Fruit fly (Drosophila melanogaster) whole organism, pupa: Measurements from ENCODE around the gene CG33286.
A peak's percentile ranks its signal among the peaks of the same experiment; 100 is the strongest.

Source experiments
- CG10348 ChIP-seq: fragments of 200-800 bp; sonication (Bioruptor generic); IDR thresholded peaks from 2 replicates; pipeline ENCODE4 v1.3.6; 2022; ENCODE audit warnings: missing biosample characterization, missing genetic modification characterization
- CG12605 ChIP-seq: fragments of 200-800 bp; sonication (Bioruptor generic); IDR thresholded peaks from 2 replicates; pipeline ENCODE4 v1.3.6; 2022; ENCODE audit warnings: missing biosample characterization, missing genetic modification characterization
- CG13204 ChIP-seq: fragments of 200-800 bp; sonication (Bioruptor generic); optimal IDR thresholded peaks from 2 replicates; lab custom pipeline; 2018; ENCODE audit warnings: missing biosample characterization, mild to moderate bottlenecking, missing genetic modification characterization, moderate library complexity
- CG14655 ChIP-seq: fragments of 200-800 bp; sonication (Bioruptor generic); optimal IDR thresholded peaks from 3 replicates; lab custom pipeline; 2017; ENCODE audit warnings: mild to moderate bottlenecking, missing biosample characterization, missing genetic modification reagents, missing genetic modification characterization
- CG15710 ChIP-seq: fragments of 200-800 bp; sonication (Bioruptor generic); optimal IDR thresholded peaks from 2 replicates; lab custom pipeline; 2018; ENCODE audit warnings: missing biosample characterization, mild to moderate bottlenecking, missing genetic modification characterization, moderate library complexity
- CG17806 ChIP-seq: fragments of 200-800 bp; sonication (Bioruptor generic); optimal IDR thresholded peaks from 2 replicates; lab custom pipeline; 2018; ENCODE audit warnings: missing biosample characterization, mild to moderate bottlenecking, missing genetic modification characterization, moderate library complexity
- CG32121 ChIP-seq: fragments of 200-800 bp; sonication (Bioruptor generic); IDR thresholded peaks from 2 replicates; pipeline ENCODE4 v1.3.6; 2022; ENCODE audit warnings: missing biosample characterization, missing genetic modification characterization
- CG34367 ChIP-seq: fragments of 200-800 bp; sonication (Bioruptor generic); optimal IDR thresholded peaks from 2 replicates; lab custom pipeline; 2018; ENCODE audit warnings: missing biosample characterization, mild to moderate bottlenecking, missing genetic modification characterization
- CG4496 ChIP-seq: fragments of 200-800 bp; sonication (Bioruptor generic); IDR thresholded peaks from 3 replicates; pipeline ENCODE4 v1.3.6; 2022; ENCODE audit warnings: missing biosample characterization, missing genetic modification characterization
- CG8159 ChIP-seq: fragments of 200-800 bp; sonication (Bioruptor generic); optimal IDR thresholded peaks from 3 replicates; lab custom pipeline; 2018; ENCODE audit warnings: missing biosample characterization, mild to moderate bottlenecking, missing genetic modification characterization, moderate library complexity
- CG8301 ChIP-seq: fragments of 200-800 bp; sonication (Bioruptor generic); optimal IDR thresholded peaks from 2 replicates; lab custom pipeline; 2018; ENCODE audit warnings: missing biosample characterization, mild to moderate bottlenecking, missing genetic modification characterization
- CG9948 ChIP-seq: fragments of 200-800 bp; sonication (Bioruptor generic); optimal IDR thresholded peaks from 2 replicates; lab custom pipeline; 2018; ENCODE audit warnings: missing biosample characterization, mild to moderate bottlenecking, missing genetic modification characterization, moderate library complexity
- D1 ChIP-seq: fragments of 200-800 bp; sonication (Bioruptor generic); optimal IDR thresholded peaks from 2 replicates; lab custom pipeline; 2018; ENCODE audit warnings: missing biosample characterization, mild to moderate bottlenecking, missing genetic modification characterization, moderate library complexity
- EcR ChIP-seq: fragments of 200-800 bp; sonication (Bioruptor generic); optimal IDR thresholded peaks from 3 replicates; lab custom pipeline; 2019; ENCODE audit warnings: missing biosample characterization, missing genetic modification characterization, mild to moderate bottlenecking, moderate library complexity, missing genetic modification reagents
- Ets98B ChIP-seq: fragments of 200-800 bp; sonication (Bioruptor generic); IDR thresholded peaks from 2 replicates; pipeline ENCODE4 v1.3.6; 2022; ENCODE audit warnings: missing biosample characterization, missing genetic modification characterization
- Pif1A ChIP-seq: fragments of 200-800 bp; sonication (Bioruptor generic); optimal IDR thresholded peaks from 3 replicates; lab custom pipeline; 2016; ENCODE audit warnings: missing biosample characterization, missing genetic modification characterization
- Pif1B ChIP-seq: fragments of 200-800 bp; sonication (Bioruptor generic); optimal IDR thresholded peaks from 3 replicates; lab custom pipeline; 2016; ENCODE audit warnings: missing biosample characterization, missing genetic modification characterization
- Snoo ChIP-seq: fragments of 200-800 bp; sonication (Bioruptor generic); optimal IDR thresholded peaks from 3 replicates; lab custom pipeline; 2017; ENCODE audit warnings: missing biosample characterization, mild to moderate bottlenecking, missing genetic modification characterization, inconsistent platforms
- fd96Ca ChIP-seq: fragments of 200-800 bp; sonication (Bioruptor generic); IDR thresholded peaks from 3 replicates; pipeline ENCODE4 v1.3.6; 2022; ENCODE audit warnings: missing biosample characterization, missing genetic modification characterization
- gl ChIP-seq: fragments of 200-800 bp; sonication (Bioruptor generic); optimal IDR thresholded peaks from 2 replicates; lab custom pipeline; 2018; ENCODE audit warnings: missing biosample characterization, mild to moderate bottlenecking, missing genetic modification characterization
- rn ChIP-seq: fragments of 200-800 bp; sonication (Bioruptor generic); IDR thresholded peaks from 2 replicates; pipeline ENCODE4 v1.3.6; 2022; ENCODE audit warnings: missing biosample characterization, missing genetic modification characterization

Gene CG33286

DNA sequence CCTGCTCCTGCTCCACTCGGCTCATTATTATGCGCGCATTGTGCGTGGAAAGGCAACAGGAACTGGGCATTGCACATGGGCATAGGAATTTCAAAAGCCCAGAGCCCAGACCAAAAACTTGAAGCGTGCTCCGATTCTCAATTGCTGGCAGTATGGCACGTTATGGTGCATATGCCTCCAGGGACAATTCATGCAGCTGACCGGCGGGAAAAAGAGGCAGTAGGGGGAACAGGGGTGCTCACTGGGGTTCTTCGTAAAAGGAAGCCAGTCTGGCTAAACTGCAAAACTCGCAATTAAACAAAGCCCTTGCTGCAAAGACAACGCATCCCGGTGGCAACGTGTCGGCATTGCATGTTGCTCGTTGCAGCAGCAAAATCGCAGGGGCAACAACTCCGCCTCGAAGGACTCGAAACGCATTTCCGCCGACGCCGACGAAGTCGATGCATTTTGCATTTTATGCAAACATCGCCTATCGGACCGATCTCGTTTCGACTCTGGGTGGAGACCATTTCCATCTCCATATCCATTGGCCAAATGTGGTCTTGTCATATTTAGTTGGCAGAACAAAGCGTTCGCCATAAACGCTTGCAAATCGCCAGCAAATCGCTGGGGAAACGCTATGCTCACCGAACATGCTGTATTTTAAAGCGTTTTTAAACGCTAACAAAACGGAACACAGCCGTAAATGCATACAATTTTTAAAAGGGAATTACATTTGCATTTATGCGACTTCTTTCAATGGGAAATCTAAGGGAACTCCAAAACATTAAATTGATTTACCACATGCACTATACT, 10.1 kb upstream of the CG33286 start:
- no peak for TF ChIP-seq CG9948
- TF ChIP-seq CG13204 = peak; percentile 38
- peak; percentile 34 for TF ChIP-seq EcR (GFP tag; lab: Kevin White, UChicago)

DNA sequence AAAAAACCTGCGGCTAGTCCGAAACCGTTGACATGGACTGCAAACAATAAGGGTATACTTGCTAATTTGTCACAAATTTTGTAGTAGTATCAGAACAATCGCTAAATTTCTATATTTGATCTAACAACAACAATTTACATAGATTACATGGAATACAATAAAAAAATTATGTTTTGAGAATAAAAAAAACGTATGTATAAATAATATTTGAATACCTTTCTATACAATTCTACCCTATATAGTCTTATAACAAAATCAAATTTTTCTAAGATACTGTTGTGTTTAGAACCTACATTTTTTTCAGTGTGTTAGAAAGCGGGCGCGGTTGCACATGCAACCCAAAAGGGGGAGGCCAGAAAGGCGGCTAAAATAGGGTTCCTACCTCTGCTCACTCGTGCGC, 8.8 kb upstream of the CG33286 start:
- no peak for TF ChIP-seq fd96Ca (GFP tag; lab: Robert Waterston, UW)
- no peak for TF ChIP-seq gl (tag; lab: Kevin White, UChicago)
- TF ChIP-seq CG4496 (GFP tag; lab: Robert Waterston, UW) = peak; percentile 42; the same call in 1 of the 3 replicates
- no peak for TF ChIP-seq CG12605
- TF ChIP-seq Snoo (tag; lab: Kevin White, UChicago) = no peak
- peak; percentile 76 for TF ChIP-seq CG14655 (GFP tag; lab: Kevin White, UChicago)
- peak; percentile 38 for TF ChIP-seq CG8159
- peak; percentile 53 for TF ChIP-seq CG9948
- no peak for TF ChIP-seq EcR (GFP tag; lab: Kevin White, UChicago)
- TF ChIP-seq Ets98B (GFP tag; lab: Robert Waterston, UW) = no peak
- TF ChIP-seq CG15710 (tag; lab: Kevin White, UChicago) = peak; percentile 9
- peak; percentile 41 for TF ChIP-seq Pif1A (GFP tag; lab: Kevin White, UChicago)
- TF ChIP-seq CG34367 (tag; lab: Kevin White, UChicago) = no peak
- TF ChIP-seq D1 (tag; lab: Kevin White, UChicago) = no peak
- peak; percentile 68 for TF ChIP-seq CG8301 (tag; lab: Kevin White, UChicago)
- peak; percentile 37 for TF ChIP-seq Pif1B (GFP tag; lab: Kevin White, UChicago)
- no peak for TF ChIP-seq CG32121 (GFP tag; lab: Robert Waterston, UW)
- no peak for TF ChIP-seq CG10348 (GFP tag; lab: Robert Waterston, UW)
- TF ChIP-seq CG17806 (tag; lab: Kevin White, UChicago) = peak; percentile 39
- TF ChIP-seq rn (GFP tag; lab: Robert Waterston, UW) = no peak
- TF ChIP-seq CG13204 = no peak

dm6 chr3L:20982544-20982943, 8.0 kb upstream of the CG33286 start:
- TF ChIP-seq CG8301 (tag; lab: Kevin White, UChicago) (peak; percentile 24), CG10348 (GFP tag; lab: Robert Waterston, UW) (no peak), CG32121 (GFP tag; lab: Robert Waterston, UW) (no peak), rn (GFP tag; lab: Robert Waterston, UW) (no peak), CG14655 (GFP tag; lab: Kevin White, UChicago) (peak; percentile 55), Ets98B (GFP tag; lab: Robert Waterston, UW) (no peak), CG34367 (tag; lab: Kevin White, UChicago) (no peak), CG15710 (tag; lab: Kevin White, UChicago) (no peak), CG8159 (no peak), Pif1A (GFP tag; lab: Kevin White, UChicago) (no peak), fd96Ca (GFP tag; lab: Robert Waterston, UW) (no peak), CG12605 (no peak), gl (tag; lab: Kevin White, UChicago) (no peak), Snoo (tag; lab: Kevin White, UChicago) (no peak), CG4496 (GFP tag; lab: Robert Waterston, UW) (no peak)
- TF ChIP-seq, all 21 proteins: peak for 2

DNA sequence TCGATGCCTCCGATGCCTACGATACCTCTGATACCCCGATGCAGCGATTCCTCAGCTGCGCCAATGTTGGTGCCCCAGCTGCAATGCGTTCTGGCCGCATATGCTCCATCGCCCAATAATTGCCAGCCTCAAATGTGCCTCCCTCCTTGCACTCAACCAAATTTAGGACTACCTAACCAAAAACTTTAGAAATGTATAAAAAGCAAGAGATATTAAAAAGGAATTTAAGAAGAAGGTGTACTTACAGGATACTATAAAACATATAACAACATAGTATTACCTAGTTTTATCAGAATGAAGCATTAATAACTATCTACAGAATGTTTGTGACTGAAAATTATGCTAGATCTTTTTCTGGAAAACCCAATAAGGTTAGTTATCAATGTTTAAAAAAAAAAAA, 7.2 kb upstream of the CG33286 start:
- TF ChIP-seq CG13204 (no peak), CG17806 (tag; lab: Kevin White, UChicago) (peak; percentile 26), CG14655 (GFP tag; lab: Kevin White, UChicago) (peak; percentile 55), CG10348 (GFP tag; lab: Robert Waterston, UW) (no peak), Ets98B (GFP tag; lab: Robert Waterston, UW) (no peak), gl (tag; lab: Kevin White, UChicago) (no peak), CG8301 (tag; lab: Kevin White, UChicago) (peak; percentile 42), CG4496 (GFP tag; lab: Robert Waterston, UW) (no peak), Snoo (tag; lab: Kevin White, UChicago) (no peak), CG34367 (tag; lab: Kevin White, UChicago) (no peak), EcR (GFP tag; lab: Kevin White, UChicago) (no peak), CG8159 (peak; percentile 26), CG9948 (peak; percentile 30), fd96Ca (GFP tag; lab: Robert Waterston, UW) (no peak), D1 (tag; lab: Kevin White, UChicago) (no peak), Pif1A (GFP tag; lab: Kevin White, UChicago) (peak; percentile 2), Pif1B (GFP tag; lab: Kevin White, UChicago) (peak; percentile 18), CG12605 (no peak), rn (GFP tag; lab: Robert Waterston, UW) (0 out of 2 replicates have a peak, but pooled peaks have one; percentile 17), CG15710 (tag; lab: Kevin White, UChicago) (peak; percentile 8), CG32121 (GFP tag; lab: Robert Waterston, UW) (no peak)
- TF ChIP-seq, all 21 proteins: peak for 9

- TF ChIP-seq CG8301 (tag; lab: Kevin White, UChicago) = peak; percentile 11
- TF ChIP-seq rn (GFP tag; lab: Robert Waterston, UW) = no peak
- TF ChIP-seq CG14655 (GFP tag; lab: Kevin White, UChicago) = peak; percentile 17
Measured at dm6 chr3L:20980499-20980898, 6.0 kb upstream of the CG33286 start.
